Worm (Caenorhabditis elegans) whole organism, young adult: ENCODE data around the gene C25A8.2.

ENCODE experiments used
- B0336.3 ChIP-seq: fragments of 200-800 bp; sonication (Bioruptor generic); IDR thresholded peaks from 2 replicates; pipeline ENCODE4 v1.3.6; 2022; ENCODE audit warnings: missing genetic modification characterization, missing compliant biosample characterization
- C06A6.2 ChIP-seq: fragments of 200-800 bp; sonication (Bioruptor generic); conservative IDR thresholded peaks from 2 replicates; pipeline ENCODE4 v1.3.6; 2022; ENCODE audit warnings: missing genetic modification characterization, missing compliant biosample characterization
- D2030.7 ChIP-seq: fragments of 200-800 bp; sonication (Bioruptor generic); IDR thresholded peaks from 2 replicates; pipeline ENCODE4 v1.3.6; 2022; ENCODE audit warnings: missing genetic modification reagents, missing genetic modification characterization, missing compliant biosample characterization
- F22D6.2 ChIP-seq: sonication (generic microtip); optimal IDR thresholded peaks from 2 replicates; lab custom pipeline; 2016; ENCODE audit warnings: mild to moderate bottlenecking, missing genetic modification characterization, missing compliant biosample characterization
- F33H1.4 ChIP-seq: fragments of 200-800 bp; sonication (Bioruptor generic); IDR thresholded peaks from 2 replicates; pipeline ENCODE4 v1.3.6; 2022; ENCODE audit warnings: missing genetic modification reagents, missing genetic modification characterization, missing compliant biosample characterization
- F52B5.7 ChIP-seq: sonication (generic microtip); optimal IDR thresholded peaks from 2 replicates; lab custom pipeline; 2016; ENCODE audit warnings: mild to moderate bottlenecking, missing genetic modification characterization, missing compliant biosample characterization
- F57A8.1 ChIP-seq: fragments of 200-800 bp; sonication (Bioruptor generic); optimal IDR thresholded peaks from 2 replicates; lab custom pipeline; 2018; ENCODE audit warnings: mild to moderate bottlenecking, missing genetic modification characterization, moderate library complexity, missing compliant biosample characterization
- K12H6.12 ChIP-seq: fragments of 200-800 bp; sonication (Bioruptor generic); optimal IDR thresholded peaks from 2 replicates; lab custom pipeline; 2018; ENCODE audit warnings: mild to moderate bottlenecking, missing genetic modification characterization, missing compliant biosample characterization
- T07F8.4 ChIP-seq: sonication (generic microtip); optimal IDR thresholded peaks from 2 replicates; lab custom pipeline; 2016; ENCODE audit warnings: mild to moderate bottlenecking, missing genetic modification characterization, moderate library complexity, missing compliant biosample characterization
- Y79H2A.3 ChIP-seq: fragments of 200-800 bp; sonication (Bioruptor generic); conservative IDR thresholded peaks from 2 replicates; pipeline ENCODE4 v1.3.6; 2022; ENCODE audit warnings: missing genetic modification reagents, missing genetic modification characterization, missing compliant biosample characterization
- Y95B8A.8 ChIP-seq: fragments of 200-800 bp; sonication (Bioruptor generic); IDR thresholded peaks from 2 replicates; pipeline ENCODE4 v1.3.6; 2022; ENCODE audit warnings: missing genetic modification reagents, missing genetic modification characterization, missing compliant biosample characterization
- ZK185.1 ChIP-seq: sonication (generic microtip); optimal IDR thresholded peaks from 2 replicates; lab custom pipeline; 2016; ENCODE audit warnings: mild to moderate bottlenecking, missing genetic modification characterization, missing compliant biosample characterization; ENCODE audit not compliant: poor library complexity, severe bottlenecking
- ama-1 ChIP-seq, 3 experiments: fragments of 150-350 bp in 1 of 3; sonication (generic microtip) in 2 of 3; optimal IDR thresholded peaks; 2 replicates each; lab custom pipeline; 2014 to 2018; ENCODE audit warnings: missing biosample characterization in 2 of 3, missing genetic modification characterization in 2 of 3, missing genetic modification reagents in 2 of 3
- atf-7 ChIP-seq: sonication (generic microtip); optimal IDR thresholded peaks from 2 replicates; lab custom pipeline; 2017; ENCODE audit warnings: mild to moderate bottlenecking, missing genetic modification characterization, missing compliant biosample characterization
- attf-6 ChIP-seq: fragments of 200-800 bp; sonication (Bioruptor generic); IDR thresholded peaks from 2 replicates; pipeline ENCODE4 v1.3.6; 2022; ENCODE audit warnings: missing genetic modification reagents, missing genetic modification characterization, missing compliant biosample characterization
- ceh-40 ChIP-seq: fragments of 200-800 bp; sonication (Bioruptor generic); IDR thresholded peaks from 2 replicates; pipeline ENCODE4 v1.3.6; 2022; ENCODE audit warnings: missing genetic modification characterization, missing compliant biosample characterization
- ceh-79 ChIP-seq: sonication (generic microtip); optimal IDR thresholded peaks from 2 replicates; lab custom pipeline; 2017; ENCODE audit warnings: mild to moderate bottlenecking, missing genetic modification characterization, missing compliant biosample characterization
- ceh-91 ChIP-seq: fragments of 200-800 bp; sonication (Bioruptor generic); IDR thresholded peaks from 2 replicates; pipeline ENCODE4 v1.3.6; 2022; ENCODE audit warnings: missing genetic modification reagents, missing genetic modification characterization, missing compliant biosample characterization
- chd-7 ChIP-seq: sonication (generic microtip); optimal IDR thresholded peaks from 2 replicates; lab custom pipeline; 2016; ENCODE audit warnings: mild to moderate bottlenecking, missing genetic modification characterization, moderate library complexity, missing compliant biosample characterization
- dox-1 ChIP-seq: fragments of 200-800 bp; sonication (Bioruptor generic); IDR thresholded peaks from 2 replicates; pipeline ENCODE4 v1.3.6; 2022; ENCODE audit warnings: missing genetic modification reagents, missing genetic modification characterization, missing compliant biosample characterization
- efl-1 ChIP-seq: fragments of 150-350 bp; optimal IDR thresholded peaks from 2 replicates; lab custom pipeline; 2014; ENCODE audit warnings: missing biosample characterization, missing genetic modification reagents, missing genetic modification characterization
- gei-17 ChIP-seq: fragments of 200-800 bp; sonication (Bioruptor generic); optimal IDR thresholded peaks from 2 replicates; lab custom pipeline; 2018; ENCODE audit warnings: mild to moderate bottlenecking, missing genetic modification characterization, missing compliant biosample characterization
- hsf-1 ChIP-seq: fragments of 200-800 bp; sonication (Bioruptor generic); IDR thresholded peaks from 2 replicates; pipeline ENCODE4 v1.3.6; 2022; ENCODE audit warnings: missing genetic modification reagents, missing genetic modification characterization, missing compliant biosample characterization
- lin-40 ChIP-seq: sonication (generic microtip); optimal IDR thresholded peaks from 2 replicates; lab custom pipeline; 2016; ENCODE audit warnings: missing genetic modification characterization, mild to moderate bottlenecking, missing compliant biosample characterization, missing genotype, missing genetic modification reagents
- lsl-1 ChIP-seq: fragments of 200-800 bp; sonication (Bioruptor generic); optimal IDR thresholded peaks from 2 replicates; lab custom pipeline; 2018; ENCODE audit warnings: mild to moderate bottlenecking, missing genetic modification characterization, moderate library complexity, missing compliant biosample characterization
- madf-10 ChIP-seq: sonication (generic microtip); optimal IDR thresholded peaks from 2 replicates; lab custom pipeline; 2016; ENCODE audit warnings: mild to moderate bottlenecking, missing genetic modification characterization, missing compliant biosample characterization
- madf-3 ChIP-seq: fragments of 200-800 bp; sonication (Bioruptor generic); IDR thresholded peaks from 2 replicates; pipeline ENCODE4 v1.3.6; 2022; ENCODE audit warnings: missing genetic modification reagents, missing genetic modification characterization, missing compliant biosample characterization
- mel-28 ChIP-seq: sonication (generic microtip); optimal IDR thresholded peaks from 2 replicates; lab custom pipeline; 2016; ENCODE audit warnings: borderline replicate concordance, mild to moderate bottlenecking, missing genetic modification characterization, missing compliant biosample characterization
- mes-4 ChIP-seq: sonication (generic microtip); optimal IDR thresholded peaks from 2 replicates; lab custom pipeline; 2016; ENCODE audit warnings: missing genotype, missing genetic modification characterization, missing compliant biosample characterization
- nfya-1 ChIP-seq: sonication (generic microtip); optimal IDR thresholded peaks from 2 replicates; lab custom pipeline; 2017; ENCODE audit warnings: antibody characterized with exemption, missing compliant biosample characterization, missing genetic modification characterization, borderline replicate concordance; ENCODE audit not compliant: insufficient read depth
- nfya-2 ChIP-seq: fragments of 200-800 bp; sonication (Bioruptor generic); IDR thresholded peaks from 2 replicates; pipeline ENCODE4 v1.3.6; 2022; ENCODE audit warnings: missing genetic modification reagents, missing genetic modification characterization, missing compliant biosample characterization
- nhr-80 ChIP-seq: sonication (generic microtip); optimal IDR thresholded peaks from 2 replicates; lab custom pipeline; 2016; ENCODE audit warnings: missing genetic modification characterization, missing compliant biosample characterization
- pha-4 ChIP-seq: fragments of 150-350 bp; sonication (generic microtip); optimal IDR thresholded peaks from 2 replicates; lab custom pipeline; 2014; ENCODE audit warnings: missing biosample characterization, missing genetic modification reagents, missing genetic modification characterization
- rcor-1 ChIP-seq: fragments of 200-800 bp; sonication (Bioruptor generic); IDR thresholded peaks from 2 replicates; pipeline ENCODE4 v1.3.6; 2022; ENCODE audit warnings: missing genetic modification reagents, missing genetic modification characterization, missing compliant biosample characterization
- rec-8 ChIP-seq, 2 experiments: sonication (generic microtip); optimal IDR thresholded peaks; 2 replicates each; lab custom pipeline; 2016; ENCODE audit warnings: mild to moderate bottlenecking in 2 of 2, missing genetic modification characterization in 2 of 2, missing genetic modification reagents in 2 of 2, missing genotype in 2 of 2, missing biosample characterization in 1 of 2, missing compliant biosample characterization in 1 of 2, moderate library complexity in 1 of 2
- sdz-38 ChIP-seq: sonication (generic microtip); optimal IDR thresholded peaks from 2 replicates; lab custom pipeline; 2016; ENCODE audit warnings: missing genotype, missing genetic modification characterization, missing compliant biosample characterization
- snpc-1.1 ChIP-seq: sonication (generic microtip); optimal IDR thresholded peaks from 2 replicates; lab custom pipeline; 2017; ENCODE audit warnings: missing genetic modification characterization, mild to moderate bottlenecking, missing compliant biosample characterization, antibody characterized with exemption, moderate library complexity, missing genotype, missing genetic modification reagents; ENCODE audit not compliant: insufficient read depth
- somi-1 ChIP-seq: fragments of 200-800 bp; sonication (Bioruptor generic); optimal IDR thresholded peaks from 2 replicates; lab custom pipeline; 2018; ENCODE audit warnings: mild to moderate bottlenecking, missing genetic modification characterization, missing compliant biosample characterization
- tbx-9 ChIP-seq: sonication (generic microtip); optimal IDR thresholded peaks from 2 replicates; lab custom pipeline; 2016; ENCODE audit warnings: borderline replicate concordance, missing genetic modification characterization, inconsistent platforms, missing compliant biosample characterization
- tlf-1 ChIP-seq: fragments of 200-800 bp; sonication (Bioruptor generic); optimal IDR thresholded peaks from 2 replicates; lab custom pipeline; 2018; ENCODE audit warnings: mild to moderate bottlenecking, missing genetic modification characterization, missing compliant biosample characterization
- unc-62 ChIP-seq: fragments of 150-350 bp; optimal IDR thresholded peaks from 2 replicates; lab custom pipeline; 2014; ENCODE audit warnings: missing biosample characterization, missing genetic modification reagents, missing genetic modification characterization
- ztf-22 ChIP-seq: fragments of 200-800 bp; sonication (Bioruptor generic); optimal IDR thresholded peaks from 2 replicates; lab custom pipeline; 2018; ENCODE audit warnings: mild to moderate bottlenecking, missing genetic modification characterization, moderate library complexity, missing compliant biosample characterization
- ztf-25 ChIP-seq: fragments of 200-800 bp; sonication (Bioruptor generic); IDR thresholded peaks from 2 replicates; pipeline ENCODE4 v1.3.6; 2022; ENCODE audit warnings: missing genetic modification reagents, missing genetic modification characterization, missing compliant biosample characterization
- ztf-26 ChIP-seq: sonication (generic microtip); optimal IDR thresholded peaks from 2 replicates; lab custom pipeline; 2017; ENCODE audit warnings: missing genetic modification characterization, missing compliant biosample characterization
- ztf-3 ChIP-seq: fragments of 200-800 bp; sonication (Bioruptor generic); optimal IDR thresholded peaks from 2 replicates; lab custom pipeline; 2018; ENCODE audit warnings: mild to moderate bottlenecking, missing genetic modification characterization, missing compliant biosample characterization

The C25A8.2 gene

ce11 chrIV:7047762-7048178 is 38.1 kb downstream of the C25A8.2 start (continued):
- TF ChIP-seq sdz-38 (tag; lab: Kevin White, UChicago) (no peak), ztf-22 (GFP tag; lab: Kevin White, UChicago) (peak; percentile 75), nfya-1 (no peak), F33H1.4 (GFP tag; lab: Robert Waterston, UW) (no peak)

ce11 chrIV:7048637-7049245 is 39.1 kb downstream of the C25A8.2 start:
- TF ChIP-seq pha-4 (tag; lab: Kevin White, UChicago) (peak; percentile 67), F57A8.1 (GFP tag; lab: Kevin White, UChicago) (no peak), D2030.7 (no peak), hsf-1 (peak; percentile 65), ztf-3 (no peak), unc-62 (GFP tag; lab: Kevin White, UChicago) (peak; percentile 3), mel-28 (no peak), ceh-40 (no peak), rec-8 (tag; optimal IDR thresholded peaks at IDR 0.05; lab: Kevin White, UChicago) (no peak), tbx-9 (tag; lab: Kevin White, UChicago) (no peak), lin-40 (tag; lab: Kevin White, UChicago) (peak; percentile 12), ZK185.1 (tag; lab: Kevin White, UChicago) (peak; percentile 17), ama-1 (optimal IDR thresholded peaks at IDR 0.05; lab: Kevin White, UChicago) (peak; percentile 43), ama-1 (GFP tag; optimal IDR thresholded peaks at IDR 0.05; lab: Kevin White, UChicago) (no peak), mes-4 (tag; lab: Kevin White, UChicago) (no peak), T07F8.4 (tag; lab: Kevin White, UChicago) (no peak), Y79H2A.3 (GFP tag; lab: Robert Waterston, UW) (no peak)

DNA sequence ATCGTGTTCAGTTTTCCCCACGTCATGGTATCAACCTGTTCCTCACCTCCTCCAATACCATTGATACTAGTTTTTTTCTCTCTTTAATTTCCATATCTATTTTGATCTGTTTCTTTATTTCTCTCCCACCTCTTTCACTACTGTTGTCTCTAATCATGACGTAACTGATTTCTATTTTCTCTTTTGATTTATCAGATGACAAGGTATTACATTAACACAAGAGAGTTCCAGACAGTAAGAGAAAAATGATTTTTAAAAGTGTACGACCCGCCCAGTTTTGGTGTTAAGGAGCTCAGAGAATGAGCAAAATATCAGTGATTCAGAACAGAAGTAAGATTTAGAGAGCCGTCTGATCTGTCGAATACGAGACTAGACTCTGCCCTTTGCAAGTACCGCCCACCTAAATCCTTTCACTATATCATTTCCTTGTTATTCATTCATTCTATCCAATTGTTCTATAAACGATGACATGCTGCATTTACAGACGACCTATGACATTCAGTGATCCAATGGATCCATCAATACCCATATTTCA is 40.1 kb downstream of the C25A8.2 start, which contains the start of gene nhr-105:
Gene nhr-105 (plus strand): TSS at position 485 of the 535 bp plus-strand sequence.
- TF ChIP-seq Y95B8A.8 (GFP tag; lab: Robert Waterston, UW) (peak; percentile 51; the same call in 1 of the 2 replicates), ceh-40 (no peak), madf-3 (GFP tag; lab: Robert Waterston, UW) (no peak), atf-7 (peak; percentile 80), ztf-26 (tag; lab: Kevin White, UChicago) (peak; percentile 21), C06A6.2 (GFP tag; lab: Robert Waterston, UW) (peak; percentile 62), F22D6.2 (tag; lab: Kevin White, UChicago) (peak; percentile 32), ceh-91 (no peak), madf-10 (no peak), dox-1 (0 out of 2 replicates have a peak, but pooled peaks have one; percentile 27), gei-17 (GFP tag; lab: Kevin White, UChicago) (no peak), tlf-1 (GFP tag; lab: Kevin White, UChicago) (peak; percentile 10), ceh-79 (no peak), ztf-25 (GFP tag; lab: Robert Waterston, UW) (no peak), somi-1 (GFP tag; lab: Kevin White, UChicago) (peak; percentile 63), efl-1 (no peak), K12H6.12 (tag; lab: Kevin White, UChicago) (peak; percentile 18), chd-7 (tag; lab: Kevin White, UChicago) (peak; percentile 37), attf-6 (GFP tag; lab: Robert Waterston, UW) (no peak), lsl-1 (no peak), nfya-2 (GFP tag; lab: Robert Waterston, UW) (no peak), snpc-1.1 (no peak), rcor-1 (GFP tag; lab: Robert Waterston, UW) (no peak), mel-28 (no peak), F52B5.7 (tag; lab: Kevin White, UChicago) (no peak), B0336.3 (GFP tag; lab: Robert Waterston, UW) (0 out of 2 replicates have a peak, but pooled peaks have one; percentile 24), nhr-80 (tag; lab: Kevin White, UChicago) (peak; percentile 41)
